Worm (Caenorhabditis elegans) whole organism, late embryonic: ENCODE results near the gene ZK632.12.

Experiments
- ama-1 ChIP-seq: fragments of 150-350 bp; optimal IDR thresholded peaks from 2 replicates; lab custom pipeline; 2014
- ceh-18 ChIP-seq: sonication (generic microtip); optimal IDR thresholded peaks from 2 replicates; lab custom pipeline; 2016; ENCODE audit warnings: missing genetic modification characterization, missing compliant biosample characterization
- ceh-2 ChIP-seq: sonication (generic microtip); optimal IDR thresholded peaks from 2 replicates; lab custom pipeline; 2016; ENCODE audit warnings: missing genotype, missing genetic modification characterization, missing compliant biosample characterization
- ceh-9 ChIP-seq: sonication (generic microtip); optimal IDR thresholded peaks from 2 replicates; lab custom pipeline; 2016; ENCODE audit warnings: mild to moderate bottlenecking, missing genetic modification characterization, inconsistent platforms, missing compliant biosample characterization
- dmd-4 ChIP-seq: sonication (generic microtip); optimal IDR thresholded peaks from 2 replicates; lab custom pipeline; 2016; ENCODE audit warnings: borderline replicate concordance, missing genetic modification characterization, missing compliant biosample characterization
- eyg-1 ChIP-seq: sonication (generic microtip); optimal IDR thresholded peaks from 2 replicates; lab custom pipeline; 2016; ENCODE audit warnings: missing genotype, missing genetic modification characterization, missing compliant biosample characterization
- fkh-10 ChIP-seq: fragments of 150-350 bp; optimal IDR thresholded peaks from 2 replicates; lab custom pipeline; 2014; ENCODE audit warnings: missing biosample characterization, missing genetic modification reagents, missing genetic modification characterization
- hlh-15 ChIP-seq: sonication (generic microtip); optimal IDR thresholded peaks from 2 replicates; lab custom pipeline; 2016; ENCODE audit warnings: missing genetic modification characterization, missing compliant biosample characterization
- lin-11 ChIP-seq: fragments of 200-800 bp; sonication (Bioruptor generic); optimal IDR thresholded peaks from 2 replicates; lab custom pipeline; 2018; ENCODE audit warnings: mild to moderate bottlenecking, missing genetic modification characterization, missing compliant biosample characterization
- mec-3 ChIP-seq: sonication (generic microtip); optimal IDR thresholded peaks from 2 replicates; lab custom pipeline; 2016; ENCODE audit warnings: borderline replicate concordance, missing genetic modification characterization, missing compliant biosample characterization
- tbx-2 ChIP-seq: sonication (generic microtip); optimal IDR thresholded peaks from 2 replicates; lab custom pipeline; 2016; ENCODE audit warnings: missing genetic modification characterization, missing compliant biosample characterization
- zip-5 ChIP-seq: sonication (generic microtip); optimal IDR thresholded peaks from 2 replicates; lab custom pipeline; 2016; ENCODE audit warnings: missing genetic modification characterization, missing compliant biosample characterization

ce11 chrIII:9782011-9782436 lies 48.6 kb upstream of the ZK632.12 start, which contains the start of gene vha-2:
- TF ChIP-seq ceh-9 (tag; lab: Kevin White, UChicago) (no peak), hlh-15 (tag; lab: Kevin White, UChicago) (no peak), zip-5 (tag; lab: Kevin White, UChicago) (no peak), ceh-2 (tag; lab: Kevin White, UChicago) (no peak), lin-11 (tag; lab: Kevin White, UChicago) (no peak), dmd-4 (no peak), tbx-2 (tag; lab: Kevin White, UChicago) (no peak), ama-1 (lab: Kevin White, UChicago) (no peak), mec-3 (tag; lab: Kevin White, UChicago) (no peak), fkh-10 (GFP tag; lab: Kevin White, UChicago) (no peak), ceh-18 (tag; lab: Kevin White, UChicago) (no peak), eyg-1 (no peak)
